Fruit fly (Drosophila melanogaster): ENCODE data around the gene PlexB.

PlexB gene

dm6 chr4:44780-45179, 1.2 kb upstream of the PlexB start (continued):
- TF ChIP-seq HLH4C (GFP tag; IDR thresholded peaks at IDR 0.05; ENCODE audit: partially characterized antibody) = 0 out of 3 replicates have a peak, but pooled peaks have one; percentile 25
- no peak for TF ChIP-seq HLHmδ (GFP tag; optimal IDR thresholded peaks at IDR 0.05)
- no peak for TF ChIP-seq prd (optimal IDR thresholded peaks at IDR 0.05)
- TF ChIP-seq prd (GFP tag; IDR thresholded peaks at IDR 0.05) = no peak
- TF ChIP-seq sqz (GFP tag; optimal IDR thresholded peaks at IDR 0.05) = no peak
- no peak for TF ChIP-seq CoRest (tag; optimal IDR thresholded peaks at IDR 0.05)
- TF ChIP-seq CG1602 (GFP tag; optimal IDR thresholded peaks at IDR 0.05) = no peak
- TF ChIP-seq ssp (GFP tag; IDR thresholded peaks at IDR 0.05) = peak; percentile 96
- no peak for TF ChIP-seq ftz-f1 (GFP tag; optimal IDR thresholded peaks at IDR 0.05)
- no peak for TF ChIP-seq bbx (GFP tag; IDR thresholded peaks at IDR 0.05; ENCODE audit: partially characterized antibody)
- no peak for TF ChIP-seq Dll (GFP tag; IDR thresholded peaks at IDR 0.05; ENCODE audit: partially characterized antibody)
- TF ChIP-seq danr (GFP tag; IDR thresholded peaks at IDR 0.05) = no peak
- TF ChIP-seq gsb-n (tag; optimal IDR thresholded peaks at IDR 0.05) = no peak
- TF ChIP-seq Antp (GFP tag; optimal IDR thresholded peaks at IDR 0.05) = no peak
- TF ChIP-seq peb (GFP tag; IDR thresholded peaks at IDR 0.05) = no peak
- no peak for TF ChIP-seq vvl (GFP tag; IDR thresholded peaks at IDR 0.05)
- no peak for TF ChIP-seq CG8290 (GFP tag; optimal IDR thresholded peaks at IDR 0.05)
- peak; percentile 37 to 43 for TF ChIP-seq CG8290 (tag; optimal IDR thresholded peaks at IDR 0.05)
- no peak for TF ChIP-seq Atf-2 (GFP tag; optimal IDR thresholded peaks at IDR 0.05)
- TF ChIP-seq CG17802 (tag; optimal IDR thresholded peaks at IDR 0.05) = peak; percentile 94
- TF ChIP-seq D19A (tag; optimal IDR thresholded peaks at IDR 0.05) = no peak
- TF ChIP-seq CG1024 (GFP tag; IDR thresholded peaks at IDR 0.05) = peak; percentile 89
- TF ChIP-seq CG6654 (GFP tag; optimal IDR thresholded peaks at IDR 0.05) = no peak
- TF ChIP-seq ERR (GFP tag; optimal IDR thresholded peaks at IDR 0.05) = no peak
- TF ChIP-seq CG8478 (optimal IDR thresholded peaks at IDR 0.05) = no peak
- no peak for TF ChIP-seq Side (GFP tag; optimal IDR thresholded peaks at IDR 0.05)
- no peak for TF ChIP-seq bsh (GFP tag; optimal IDR thresholded peaks at IDR 0.05)
- no peak for TF ChIP-seq shn (GFP tag; optimal IDR thresholded peaks at IDR 0.05)
- TF ChIP-seq nmo (GFP tag; optimal IDR thresholded peaks at IDR 0.05) = no peak
- no peak for TF ChIP-seq CG12299 (tag; optimal IDR thresholded peaks at IDR 0.05)
- peak; percentile 13 for TF ChIP-seq sug (tag; optimal IDR thresholded peaks at IDR 0.05)
- no peak for TF ChIP-seq CrebB (tag; optimal IDR thresholded peaks at IDR 0.05)
- TF ChIP-seq Doc3 (GFP tag; IDR thresholded peaks at IDR 0.05; ENCODE audit: partially characterized antibody) = no peak
- TF ChIP-seq CG16863 (GFP tag; optimal IDR thresholded peaks at IDR 0.05) = no peak
- no peak for TF ChIP-seq CG3995 (GFP tag; optimal IDR thresholded peaks at IDR 0.05)
- no peak for TF ChIP-seq tap (tag; optimal IDR thresholded peaks at IDR 0.05)
- TF ChIP-seq CG11696 (GFP tag; IDR thresholded peaks at IDR 0.05) = no peak
- no peak for TF ChIP-seq pan (optimal IDR thresholded peaks at IDR 0.05)
- no peak for TF ChIP-seq pan (GFP tag; optimal IDR thresholded peaks at IDR 0.05 in 1 of 2, IDR thresholded peaks at IDR 0.05 in 1 of 2)
- TF ChIP-seq Fer3 (tag; optimal IDR thresholded peaks at IDR 0.05) = no peak
- TF ChIP-seq chn (GFP tag; optimal IDR thresholded peaks at IDR 0.05) = no peak
- no peak for TF ChIP-seq bab2 (GFP tag; optimal IDR thresholded peaks at IDR 0.05)
- TF ChIP-seq CG4617 (GFP tag; optimal IDR thresholded peaks at IDR 0.05; ENCODE audit: borderline replicate concordance) = no peak
- peak; percentile 56 for TF ChIP-seq BEAF-32 (GFP tag; optimal IDR thresholded peaks at IDR 0.05)
- no peak for TF ChIP-seq CG2889 (GFP tag; IDR thresholded peaks at IDR 0.05)
- no peak for TF ChIP-seq CG17612 (GFP tag; IDR thresholded peaks at IDR 0.05)
- no peak for TF ChIP-seq org-1 (GFP tag; optimal IDR thresholded peaks at IDR 0.05)
- no peak for TF ChIP-seq CG2129 (GFP tag; IDR thresholded peaks at IDR 0.05; ENCODE audit: partially characterized antibody)
- TF ChIP-seq wek (GFP tag; optimal IDR thresholded peaks at IDR 0.05) = peak; percentile 17
- TF ChIP-seq CG2202 (tag; optimal IDR thresholded peaks at IDR 0.05) = no peak
- no peak for TF ChIP-seq otp (GFP tag; IDR thresholded peaks at IDR 0.05)
- peak; percentile 81 for TF ChIP-seq CG1603 (tag; optimal IDR thresholded peaks at IDR 0.05)
- TF ChIP-seq br (optimal IDR thresholded peaks at IDR 0.05) = no peak
